Worm (Caenorhabditis elegans) whole organism, early embryonic: ENCODE measurements around the gene srg-22.

Source experiments
- B0310.2 ChIP-seq: sonication (generic microtip); optimal IDR thresholded peaks from 2 replicates; lab custom pipeline; 2016; ENCODE audit warnings: mild to moderate bottlenecking, missing genetic modification characterization, missing compliant biosample characterization
- F13C5.2 ChIP-seq: sonication (generic microtip); optimal IDR thresholded peaks from 2 replicates; lab custom pipeline; 2017; ENCODE audit warnings: mild to moderate bottlenecking, missing genetic modification characterization, inconsistent platforms, missing compliant biosample characterization
- aly-1 ChIP-seq: sonication (generic microtip); optimal IDR thresholded peaks from 2 replicates; lab custom pipeline; 2016; ENCODE audit warnings: missing genetic modification characterization, missing compliant biosample characterization
- ama-1 ChIP-seq: fragments of 150-350 bp; optimal IDR thresholded peaks from 2 replicates; lab custom pipeline; 2014
- ceh-13 ChIP-seq: fragments of 200-800 bp; sonication (Bioruptor generic); optimal IDR thresholded peaks from 2 replicates; lab custom pipeline; 2018; ENCODE audit warnings: mild to moderate bottlenecking, missing genetic modification characterization, missing compliant biosample characterization
- ceh-36 ChIP-seq: sonication (generic microtip); optimal IDR thresholded peaks from 2 replicates; lab custom pipeline; 2016; ENCODE audit warnings: missing genetic modification characterization, inconsistent platforms, missing compliant biosample characterization
- ets-7 ChIP-seq: sonication (generic microtip); optimal IDR thresholded peaks from 2 replicates; lab custom pipeline; 2016; ENCODE audit warnings: missing genotype, missing genetic modification characterization, missing compliant biosample characterization
- flt-1 ChIP-seq: fragments of 200-800 bp; sonication (Bioruptor generic); IDR thresholded peaks from 2 replicates; pipeline ENCODE4 v1.3.6; 2022; ENCODE audit warnings: missing genetic modification characterization, missing compliant biosample characterization
- hmbx-1 ChIP-seq: sonication (generic microtip); optimal IDR thresholded peaks from 2 replicates; lab custom pipeline; 2016; ENCODE audit warnings: mild to moderate bottlenecking, missing genetic modification characterization, missing compliant biosample characterization
- hmg-4 ChIP-seq: fragments of 200-800 bp; sonication (Bioruptor generic); optimal IDR thresholded peaks from 2 replicates; lab custom pipeline; 2018; ENCODE audit warnings: mild to moderate bottlenecking, missing genetic modification characterization, missing compliant biosample characterization
- hnd-1 ChIP-seq: sonication (generic microtip); optimal IDR thresholded peaks from 2 replicates; lab custom pipeline; 2016; ENCODE audit warnings: missing genetic modification characterization, missing compliant biosample characterization
- pes-1 ChIP-seq: fragments of 200-800 bp; sonication (Bioruptor generic); IDR thresholded peaks from 2 replicates; pipeline ENCODE4 v1.3.6; 2022; ENCODE audit warnings: missing genetic modification reagents, missing genetic modification characterization, missing compliant biosample characterization
- scrt-1 ChIP-seq: fragments of 200-800 bp; sonication (Bioruptor generic); IDR thresholded peaks from 2 replicates; pipeline ENCODE4 v1.3.6; 2022; ENCODE audit warnings: missing genetic modification characterization, missing compliant biosample characterization
- sea-1 ChIP-seq: fragments of 200-800 bp; sonication (Bioruptor generic); conservative IDR thresholded peaks from 2 replicates; pipeline ENCODE4 v1.3.6; 2022; ENCODE audit warnings: missing genetic modification characterization, missing compliant biosample characterization
- tbx-11 ChIP-seq: fragments of 200-800 bp; sonication (Bioruptor generic); IDR thresholded peaks from 2 replicates; pipeline ENCODE4 v1.3.6; 2022; ENCODE audit warnings: missing genetic modification characterization, missing compliant biosample characterization
- tbx-37 ChIP-seq: fragments of 200-800 bp; sonication (Bioruptor generic); conservative IDR thresholded peaks from 2 replicates; pipeline ENCODE4 v1.3.6; 2022; ENCODE audit warnings: missing genetic modification reagents, missing genetic modification characterization, missing compliant biosample characterization
- tra-4 ChIP-seq: sonication (generic microtip); optimal IDR thresholded peaks from 2 replicates; lab custom pipeline; 2017; ENCODE audit warnings: missing genetic modification characterization, missing compliant biosample characterization

srg-22 gene

ce11 chrII:3067447-3067846 is 25.8 kb downstream of the srg-22 start:
- TF ChIP-seq tbx-11 = no peak
- no peak for TF ChIP-seq pes-1 (GFP tag; lab: Robert Waterston, UW)
- no peak for TF ChIP-seq hmg-4 (GFP tag; lab: Kevin White, UChicago)
- no peak for TF ChIP-seq ceh-36
- no peak for TF ChIP-seq ceh-13
- no peak for TF ChIP-seq tra-4
- TF ChIP-seq hmbx-1 (tag; lab: Kevin White, UChicago) = no peak
- no peak for TF ChIP-seq flt-1 (GFP tag; lab: Robert Waterston, UW)
- TF ChIP-seq tbx-37 (GFP tag; lab: Robert Waterston, UW) = no peak
- no peak for TF ChIP-seq F13C5.2 (tag; lab: Kevin White, UChicago)
- no peak for TF ChIP-seq aly-1
- no peak for TF ChIP-seq scrt-1 (GFP tag; lab: Robert Waterston, UW)
- TF ChIP-seq sea-1 (GFP tag; lab: Robert Waterston, UW) = no peak
- no peak for TF ChIP-seq ama-1 (lab: Kevin White, UChicago)
- no peak for TF ChIP-seq ets-7 (tag; lab: Kevin White, UChicago)
- no peak for TF ChIP-seq hnd-1
- TF ChIP-seq B0310.2 (tag; lab: Kevin White, UChicago) = no peak

- no peak for TF ChIP-seq pes-1 (GFP tag; lab: Robert Waterston, UW)
- no peak for TF ChIP-seq F13C5.2 (tag; lab: Kevin White, UChicago)
- TF ChIP-seq B0310.2 (tag; lab: Kevin White, UChicago) = no peak
- no peak for TF ChIP-seq hnd-1
- TF ChIP-seq sea-1 (GFP tag; lab: Robert Waterston, UW) = no peak
- no peak for TF ChIP-seq tra-4
- TF ChIP-seq tbx-37 (GFP tag; lab: Robert Waterston, UW) = no peak
Measured at ce11 chrII:3066401-3066800, 26.9 kb downstream of the srg-22 start.

ce11 chrII:3065086-3065485 is 28.2 kb downstream of the srg-22 start:
- TF ChIP-seq ceh-36 (no peak), F13C5.2 (tag; lab: Kevin White, UChicago) (no peak), ets-7 (tag; lab: Kevin White, UChicago) (no peak), tbx-37 (GFP tag; lab: Robert Waterston, UW) (no peak), sea-1 (GFP tag; lab: Robert Waterston, UW) (no peak), B0310.2 (tag; lab: Kevin White, UChicago) (no peak), hmbx-1 (tag; lab: Kevin White, UChicago) (no peak), scrt-1 (GFP tag; lab: Robert Waterston, UW) (no peak)

- TF ChIP-seq tbx-37 (GFP tag; lab: Robert Waterston, UW) (no peak), hmbx-1 (tag; lab: Kevin White, UChicago) (no peak), scrt-1 (GFP tag; lab: Robert Waterston, UW) (no peak), pes-1 (GFP tag; lab: Robert Waterston, UW) (no peak), flt-1 (GFP tag; lab: Robert Waterston, UW) (no peak), hnd-1 (no peak), ceh-36 (no peak), B0310.2 (tag; lab: Kevin White, UChicago) (no peak), F13C5.2 (tag; lab: Kevin White, UChicago) (no peak), ceh-13 (no peak), ets-7 (tag; lab: Kevin White, UChicago) (no peak), ama-1 (lab: Kevin White, UChicago) (no peak), hmg-4 (GFP tag; lab: Kevin White, UChicago) (no peak), tbx-11 (no peak), aly-1 (no peak), tra-4 (no peak), sea-1 (GFP tag; lab: Robert Waterston, UW) (no peak)
Measured at ce11 chrII:3064631-3065030, 28.6 kb downstream of the srg-22 start.

ce11 chrII:3063984-3064383 is 29.3 kb downstream of the srg-22 start:
- TF ChIP-seq ceh-36 (no peak), ceh-13 (no peak), ama-1 (lab: Kevin White, UChicago) (no peak), tbx-11 (no peak), hmg-4 (GFP tag; lab: Kevin White, UChicago) (no peak), flt-1 (GFP tag; lab: Robert Waterston, UW) (no peak), pes-1 (GFP tag; lab: Robert Waterston, UW) (no peak), aly-1 (no peak)

ce11 chrII:3063366-3063765 is 29.9 kb downstream of the srg-22 start:
- TF ChIP-seq pes-1 (GFP tag; lab: Robert Waterston, UW) (no peak), F13C5.2 (tag; lab: Kevin White, UChicago) (no peak), B0310.2 (tag; lab: Kevin White, UChicago) (no peak), ets-7 (tag; lab: Kevin White, UChicago) (no peak), tbx-37 (GFP tag; lab: Robert Waterston, UW) (no peak), scrt-1 (GFP tag; lab: Robert Waterston, UW) (no peak), aly-1 (no peak), hnd-1 (no peak), hmg-4 (GFP tag; lab: Kevin White, UChicago) (no peak), sea-1 (GFP tag; lab: Robert Waterston, UW) (no peak)

- TF ChIP-seq tbx-11 = no peak
- TF ChIP-seq tra-4 = no peak
- no peak for TF ChIP-seq hnd-1
- no peak for TF ChIP-seq hmg-4 (GFP tag; lab: Kevin White, UChicago)
- no peak for TF ChIP-seq ceh-13
- TF ChIP-seq flt-1 (GFP tag; lab: Robert Waterston, UW) = no peak
- no peak for TF ChIP-seq sea-1 (GFP tag; lab: Robert Waterston, UW)
- TF ChIP-seq B0310.2 (tag; lab: Kevin White, UChicago) = no peak
- no peak for TF ChIP-seq aly-1
- no peak for TF ChIP-seq hmbx-1 (tag; lab: Kevin White, UChicago)
- TF ChIP-seq pes-1 (GFP tag; lab: Robert Waterston, UW) = no peak
- TF ChIP-seq F13C5.2 (tag; lab: Kevin White, UChicago) = no peak
- no peak for TF ChIP-seq ama-1 (lab: Kevin White, UChicago)
Measured at ce11 chrII:3062876-3063275, 30.4 kb downstream of the srg-22 start.

ce11 chrII:3062222-3062621 is 31.0 kb downstream of the srg-22 start:
- TF ChIP-seq ceh-36 (no peak), scrt-1 (GFP tag; lab: Robert Waterston, UW) (0 out of 2 replicates have a peak, but pooled peaks have one; percentile 9), hmg-4 (GFP tag; lab: Kevin White, UChicago) (no peak), ama-1 (lab: Kevin White, UChicago) (no peak), tra-4 (no peak), hmbx-1 (tag; lab: Kevin White, UChicago) (no peak), B0310.2 (tag; lab: Kevin White, UChicago) (no peak), tbx-37 (GFP tag; lab: Robert Waterston, UW) (no peak), pes-1 (GFP tag; lab: Robert Waterston, UW) (0 out of 2 replicates have a peak, but pooled peaks have one; percentile 26), ets-7 (tag; lab: Kevin White, UChicago) (no peak), flt-1 (GFP tag; lab: Robert Waterston, UW) (no peak), ceh-13 (no peak)
